Worm (Caenorhabditis elegans): ENCODE measurements around the gene alh-8.
A peak's percentile ranks its signal among the peaks of the same experiment; 100 is the strongest.

The alh-8 gene

ce11 chrII:11759277-11759676 is 30.4 kb downstream of the alh-8 start, which contains the start of the genes F44E5.4 and F44E5.5 (continued):
- peak; percentile 100 for TF ChIP-seq lin-29 (GFP tag; IDR thresholded peaks at IDR 0.05)
- TF ChIP-seq nhr-11 (tag; optimal IDR thresholded peaks at IDR 0.05): peak; percentile 77
- peak; percentile 64 for TF ChIP-seq lin-13 (GFP tag; optimal IDR thresholded peaks at IDR 0.05)
- TF ChIP-seq dmd-8 (GFP tag; IDR thresholded peaks at IDR 0.05): peak; percentile 91
- peak; percentile 100 for TF ChIP-seq php-3 (GFP tag; IDR thresholded peaks at IDR 0.05)
- TF ChIP-seq set-16 (GFP tag; IDR thresholded peaks at IDR 0.05): peak; percentile 99
- TF ChIP-seq dmd-9 (GFP tag; IDR thresholded peaks at IDR 0.05): peak; percentile 98
- TF ChIP-seq D1046.2 (GFP tag; IDR thresholded peaks at IDR 0.05): peak; percentile 98
- peak; percentile 100 for TF ChIP-seq hlh-11 (tag; optimal IDR thresholded peaks at IDR 0.05)
- TF ChIP-seq madf-9 (GFP tag; conservative IDR thresholded peaks at IDR 0.05): peak; percentile 96
- TF ChIP-seq hlh-30 (tag; optimal IDR thresholded peaks at IDR 0.05; ENCODE audit: insufficient read depth): peak; percentile 78
- peak; percentile 99 for TF ChIP-seq lin-1 (GFP tag; IDR thresholded peaks at IDR 0.05)
- TF ChIP-seq saeg-2 (GFP tag; IDR thresholded peaks at IDR 0.05): peak; percentile 100
- peak; percentile 91 for TF ChIP-seq lin-38 (GFP tag; IDR thresholded peaks at IDR 0.05)
- TF ChIP-seq madf-5 (GFP tag; IDR thresholded peaks at IDR 0.05): peak; percentile 99
- peak; percentile 100 for TF ChIP-seq Y75B8A.6 (GFP tag; IDR thresholded peaks at IDR 0.05)
- TF ChIP-seq mep-1 (tag; optimal IDR thresholded peaks at IDR 0.05): peak; percentile 81
- peak; percentile 100 for TF ChIP-seq daf-19 (GFP tag; conservative IDR thresholded peaks at IDR 0.05)
- peak; percentile 100 for TF ChIP-seq tra-1 (GFP tag; IDR thresholded peaks at IDR 0.05)
- peak; percentile 93 for TF ChIP-seq F37D6.2 (tag; optimal IDR thresholded peaks at IDR 0.05)
- peak; percentile 81 for TF ChIP-seq zip-2 (tag; optimal IDR thresholded peaks at IDR 0.05)
- peak; percentile 100 for TF ChIP-seq ctbp-1 (GFP tag; IDR thresholded peaks at IDR 0.05)
- peak; percentile 79 for TF ChIP-seq unc-39 (tag; optimal IDR thresholded peaks at IDR 0.05)
- peak; percentile 97 for TF ChIP-seq nhr-111 (GFP tag; optimal IDR thresholded peaks at IDR 0.05)
- peak; percentile 100 for TF ChIP-seq tag-97 (GFP tag; IDR thresholded peaks at IDR 0.05)
- TF ChIP-seq daf-8 (GFP tag; IDR thresholded peaks at IDR 0.05): peak; percentile 100
- TF ChIP-seq dmd-6 (GFP tag; IDR thresholded peaks at IDR 0.05): peak; percentile 99
- TF ChIP-seq T26A8.4 (GFP tag; IDR thresholded peaks at IDR 0.05): peak; percentile 99
- TF ChIP-seq ZK337.2 (GFP tag; IDR thresholded peaks at IDR 0.05): peak; percentile 80
- peak; percentile 100 for TF ChIP-seq egl-43 (GFP tag; IDR thresholded peaks at IDR 0.05)
- peak; percentile 100 for TF ChIP-seq mdt-29 (GFP tag; IDR thresholded peaks at IDR 0.05)
- peak; percentile 96 for TF ChIP-seq snpc-1.2 (GFP tag; IDR thresholded peaks at IDR 0.05)
- TF ChIP-seq mxl-3 (GFP tag; optimal IDR thresholded peaks at IDR 0.05): peak; percentile 87
- peak; percentile 100 for TF ChIP-seq ceh-20 (GFP tag; IDR thresholded peaks at IDR 0.05)
- TF ChIP-seq rbr-2 (tag; optimal IDR thresholded peaks at IDR 0.05): peak; percentile 89
- TF ChIP-seq T20F7.1 (GFP tag; optimal IDR thresholded peaks at IDR 0.05): peak; percentile 81
- TF ChIP-seq nhr-102 (tag; optimal IDR thresholded peaks at IDR 0.05): peak; percentile 93
- peak; percentile 82 for TF ChIP-seq nhr-10 (tag; optimal IDR thresholded peaks at IDR 0.05)
- TF ChIP-seq nhr-41 (GFP tag; IDR thresholded peaks at IDR 0.05): peak; percentile 99
- TF ChIP-seq nhr-42 (GFP tag; IDR thresholded peaks at IDR 0.05): peak; percentile 97
- TF ChIP-seq Y105C5A.15 (GFP tag; IDR thresholded peaks at IDR 0.05): peak; percentile 100
- peak; percentile 65 for TF ChIP-seq nhr-28 (tag; optimal IDR thresholded peaks at IDR 0.05)
- TF ChIP-seq duxl-1 (tag; optimal IDR thresholded peaks at IDR 0.05; ENCODE audit: poor library complexity): peak; percentile 58
- TF ChIP-seq lir-3 (tag; optimal IDR thresholded peaks at IDR 0.05): peak; percentile 63
- TF ChIP-seq Y48G9A.11 (GFP tag; IDR thresholded peaks at IDR 0.05): peak; percentile 95
- TF ChIP-seq mes-2 (tag; optimal IDR thresholded peaks at IDR 0.05; ENCODE audit: poor library complexity, severe bottlenecking): peak; percentile 75
- peak; percentile 42 for TF ChIP-seq ceh-32 (tag; optimal IDR thresholded peaks at IDR 0.05; ENCODE audit: poor library complexity)
- peak; percentile 95 for TF ChIP-seq ceh-44 (GFP tag; IDR thresholded peaks at IDR 0.05)
- peak; percentile 95 for TF ChIP-seq spr-3 (GFP tag; optimal IDR thresholded peaks at IDR 0.05)
- TF ChIP-seq nhr-48 (tag; optimal IDR thresholded peaks at IDR 0.05): peak; percentile 89
- TF ChIP-seq zip-11 (GFP tag; IDR thresholded peaks at IDR 0.05): peak; percentile 95

All from whole organism, L4 larva.